Fruit fly (Drosophila melanogaster) whole organism, embryonic: ENCODE results near the gene awd.

Experiments used
- ATbp ChIP-seq: fragments of 200-800 bp; sonication (Bioruptor generic); optimal IDR thresholded peaks from 2 replicates; lab custom pipeline; 2017; ENCODE audit warnings: missing biosample characterization, mild to moderate bottlenecking, missing genetic modification characterization, missing genetic modification reagents
- Adf1 ChIP-seq: fragments of 200-800 bp; sonication (Bioruptor generic); IDR thresholded peaks from 2 replicates; pipeline ENCODE4 v1.3.6; 2022; ENCODE audit warnings: missing biosample characterization, missing genetic modification characterization
- Atf3 ChIP-seq: fragments of 200-800 bp; sonication (Bioruptor generic); optimal IDR thresholded peaks from 3 replicates; lab custom pipeline; 2016; ENCODE audit warnings: missing biosample characterization, missing genetic modification characterization
- CG11247 ChIP-seq: fragments of 200-800 bp; sonication (Bioruptor generic); IDR thresholded peaks from 2 replicates; pipeline ENCODE4 v1.3.6; 2022; ENCODE audit warnings: missing biosample characterization, missing genetic modification characterization
- CG1233 ChIP-seq: fragments of 200-800 bp; sonication (Bioruptor generic); optimal IDR thresholded peaks from 4 replicates; lab custom pipeline; 2018; ENCODE audit warnings: missing biosample characterization, mild to moderate bottlenecking, missing genetic modification characterization
- CG14050 ChIP-seq: fragments of 200-800 bp; sonication (Bioruptor generic); IDR thresholded peaks from 3 replicates; pipeline ENCODE4 v1.3.6; 2022; ENCODE audit warnings: missing biosample characterization, missing genetic modification characterization
- CG1529 ChIP-seq: fragments of 200-800 bp; sonication (Bioruptor generic); optimal IDR thresholded peaks from 3 replicates; lab custom pipeline; 2018; ENCODE audit warnings: missing biosample characterization, missing genetic modification characterization
- CG17186 ChIP-seq: fragments of 200-800 bp; sonication (Bioruptor generic); optimal IDR thresholded peaks from 3 replicates; lab custom pipeline; 2017; ENCODE audit warnings: missing biosample characterization, missing genetic modification reagents, missing genetic modification characterization
- CG2120 ChIP-seq: fragments of 200-800 bp; sonication (Bioruptor generic); optimal IDR thresholded peaks from 3 replicates; lab custom pipeline; 2016; ENCODE audit warnings: missing biosample characterization, missing genetic modification characterization
- CG4707 ChIP-seq: fragments of 200-800 bp; sonication (Bioruptor generic); optimal IDR thresholded peaks from 2 replicates; lab custom pipeline; 2018; ENCODE audit warnings: missing biosample characterization, mild to moderate bottlenecking, missing genetic modification characterization, moderate library complexity
- CG4820 ChIP-seq: fragments of 200-800 bp; sonication (Bioruptor generic); optimal IDR thresholded peaks from 3 replicates; lab custom pipeline; 2016; ENCODE audit warnings: missing biosample characterization, missing genetic modification characterization
- CG5953 ChIP-seq: fragments of 200-800 bp; sonication (Bioruptor generic); IDR thresholded peaks from 2 replicates; pipeline ENCODE4 v1.3.6; 2022; ENCODE audit warnings: missing biosample characterization, missing genetic modification characterization
- CG6175 ChIP-seq: fragments of 200-800 bp; sonication (Bioruptor generic); IDR thresholded peaks from 3 replicates; pipeline ENCODE4 v1.3.6; 2022; ENCODE audit warnings: missing biosample characterization, missing genetic modification characterization
- CG6254 ChIP-seq: fragments of 200-800 bp; sonication (Bioruptor generic); optimal IDR thresholded peaks from 3 replicates; lab custom pipeline; 2017; ENCODE audit warnings: mild to moderate bottlenecking, missing biosample characterization, missing genetic modification reagents, missing genetic modification characterization
- CG6791 ChIP-seq: fragments of 200-800 bp; sonication (Bioruptor generic); IDR thresholded peaks from 3 replicates; pipeline ENCODE4 v1.3.6; 2022; ENCODE audit warnings: missing biosample characterization, missing genetic modification characterization; ENCODE audit not compliant: partially characterized antibody
- CG7556 ChIP-seq: fragments of 200-800 bp; sonication (Bioruptor generic); optimal IDR thresholded peaks from 2 replicates; lab custom pipeline; 2017; ENCODE audit warnings: missing biosample characterization, mild to moderate bottlenecking, missing genetic modification characterization
- CG7839 ChIP-seq: fragments of 200-800 bp; sonication (Bioruptor generic); optimal IDR thresholded peaks from 3 replicates; lab custom pipeline; 2018; ENCODE audit warnings: missing biosample characterization, mild to moderate bottlenecking, missing genetic modification characterization, moderate library complexity
- Dek ChIP-seq: fragments of 200-800 bp; sonication (Bioruptor generic); optimal IDR thresholded peaks from 3 replicates; lab custom pipeline; 2019; ENCODE audit warnings: missing biosample characterization, mild to moderate bottlenecking, missing genetic modification characterization, moderate library complexity
- Dref ChIP-seq: fragments of 200-800 bp; sonication (Bioruptor generic); IDR thresholded peaks from 2 replicates; pipeline ENCODE4 v1.3.6; 2022; ENCODE audit warnings: missing biosample characterization, missing genetic modification characterization
- Drgx ChIP-seq: fragments of 200-800 bp; sonication (Bioruptor generic); IDR thresholded peaks from 2 replicates; pipeline ENCODE4 v1.3.6; 2022; ENCODE audit warnings: missing biosample characterization, missing genetic modification characterization
- HLH54F ChIP-seq: fragments of 200-800 bp; sonication (Bioruptor generic); optimal IDR thresholded peaks from 3 replicates; lab custom pipeline; 2016; ENCODE audit warnings: missing biosample characterization, missing genetic modification characterization
- HmgD ChIP-seq: fragments of 200-800 bp; sonication (Bioruptor generic); optimal IDR thresholded peaks from 3 replicates; lab custom pipeline; 2016; ENCODE audit warnings: missing biosample characterization, missing genetic modification characterization
- Ravus ChIP-seq: fragments of 200-800 bp; sonication (Bioruptor generic); IDR thresholded peaks from 2 replicates; pipeline ENCODE4 v1.3.6; 2022; ENCODE audit warnings: missing biosample characterization, missing genetic modification characterization
- Scr ChIP-seq: fragments of 200-800 bp; sonication (Bioruptor generic); IDR thresholded peaks from 2 replicates; pipeline ENCODE4 v1.3.6; 2022; ENCODE audit warnings: missing biosample characterization, missing genetic modification characterization; ENCODE audit not compliant: partially characterized antibody
- Sox102F ChIP-seq: fragments of 200-800 bp; sonication (Bioruptor generic); optimal IDR thresholded peaks from 2 replicates; lab custom pipeline; 2018; ENCODE audit warnings: missing biosample characterization, mild to moderate bottlenecking, missing genetic modification characterization, moderate library complexity
- bab2 ChIP-seq: fragments of 200-800 bp; sonication (Bioruptor generic); optimal IDR thresholded peaks from 2 replicates; lab custom pipeline; 2016; ENCODE audit warnings: missing biosample characterization, missing genetic modification characterization
- br ChIP-seq: fragments of >200 bp; optimal IDR thresholded peaks from 2 replicates; lab custom pipeline; 2017
- ci ChIP-seq: fragments of 200-800 bp; sonication (Bioruptor generic); IDR thresholded peaks from 3 replicates; pipeline ENCODE4 v1.3.6; 2022; ENCODE audit warnings: missing biosample characterization, missing genetic modification characterization
- corto ChIP-seq: fragments of 200-800 bp; sonication (Bioruptor generic); optimal IDR thresholded peaks from 2 replicates; lab custom pipeline; 2016; ENCODE audit warnings: missing biosample characterization, mild to moderate bottlenecking, missing genetic modification characterization, moderate library complexity
- dati ChIP-seq: fragments of 200-800 bp; sonication (Bioruptor generic); IDR thresholded peaks from 2 replicates; pipeline ENCODE4 v1.3.6; 2022; ENCODE audit warnings: missing biosample characterization, missing genetic modification characterization
- dm ChIP-seq: fragments of 200-800 bp; sonication (Bioruptor generic); optimal IDR thresholded peaks from 3 replicates; lab custom pipeline; 2016; ENCODE audit warnings: missing biosample characterization, missing genetic modification characterization
- dysf ChIP-seq: fragments of 200-800 bp; sonication (Bioruptor generic); IDR thresholded peaks from 3 replicates; pipeline ENCODE4 v1.3.6; 2022; ENCODE audit warnings: missing biosample characterization, missing genetic modification characterization
- emc ChIP-seq: fragments of 200-800 bp; sonication (Bioruptor generic); optimal IDR thresholded peaks from 2 replicates; lab custom pipeline; 2016; ENCODE audit warnings: missing biosample characterization, missing genetic modification characterization
- ems ChIP-seq: fragments of 200-800 bp; sonication (Bioruptor generic); optimal IDR thresholded peaks from 3 replicates; lab custom pipeline; 2016; ENCODE audit warnings: missing biosample characterization, missing genetic modification characterization
- eyg ChIP-seq: fragments of 200-800 bp; sonication (Bioruptor generic); optimal IDR thresholded peaks from 3 replicates; lab custom pipeline; 2016; ENCODE audit warnings: missing biosample characterization, missing genetic modification characterization
- fd96Cb ChIP-seq: fragments of 200-800 bp; sonication (Bioruptor generic); optimal IDR thresholded peaks from 2 replicates; lab custom pipeline; 2018; ENCODE audit warnings: missing biosample characterization, mild to moderate bottlenecking, missing genetic modification characterization, moderate library complexity
- insv ChIP-seq, 2 experiments: fragments of 200-800 bp; sonication (Bioruptor generic); optimal IDR thresholded peaks; 3 replicates each; lab custom pipeline; 2016 to 2018; ENCODE audit warnings: missing biosample characterization in 2 of 2, missing genetic modification characterization in 2 of 2
- jumu ChIP-seq: fragments of 200-800 bp; sonication (Bioruptor generic); optimal IDR thresholded peaks from 3 replicates; lab custom pipeline; 2016; ENCODE audit warnings: missing biosample characterization, missing genetic modification characterization
- kni ChIP-seq: fragments of 200-800 bp; sonication (Bioruptor generic); optimal IDR thresholded peaks from 3 replicates; lab custom pipeline; 2017; ENCODE audit warnings: mild to moderate bottlenecking, missing biosample characterization, missing genetic modification reagents, missing genetic modification characterization
- maf-S ChIP-seq: fragments of 200-800 bp; sonication (Bioruptor generic); optimal IDR thresholded peaks from 2 replicates; lab custom pipeline; 2016; ENCODE audit warnings: missing biosample characterization, missing genetic modification characterization
- scrt ChIP-seq: fragments of 200-800 bp; sonication (Bioruptor generic); optimal IDR thresholded peaks from 2 replicates; lab custom pipeline; 2018; ENCODE audit warnings: missing biosample characterization, mild to moderate bottlenecking, missing genetic modification characterization, moderate library complexity
- seq ChIP-seq: fragments of 200-800 bp; sonication (Bioruptor generic); IDR thresholded peaks from 2 replicates; pipeline ENCODE4 v1.3.6; 2022; ENCODE audit warnings: missing biosample characterization, missing genetic modification characterization
- sima ChIP-seq: fragments of 200-800 bp; sonication (Bioruptor generic); optimal IDR thresholded peaks from 2 replicates; lab custom pipeline; 2016; ENCODE audit warnings: missing biosample characterization, missing genetic modification characterization
- sisA ChIP-seq: fragments of 200-800 bp; sonication (Bioruptor generic); IDR thresholded peaks from 2 replicates; pipeline ENCODE4 v1.3.6; 2022; ENCODE audit warnings: missing biosample characterization, missing genetic modification characterization
- sr ChIP-seq: fragments of 200-800 bp; sonication (Bioruptor generic); IDR thresholded peaks from 3 replicates; pipeline ENCODE4 v1.3.6; 2022; ENCODE audit warnings: missing biosample characterization, missing genetic modification characterization
- tgo ChIP-seq: fragments of 200-800 bp; sonication (Bioruptor generic); IDR thresholded peaks from 3 replicates; pipeline ENCODE4 v1.3.6; 2022; ENCODE audit warnings: missing biosample characterization, missing genetic modification characterization
- twi ChIP-seq: fragments of 200-800 bp; optimal IDR thresholded peaks from 2 replicates; lab custom pipeline; 2019; ENCODE audit warnings: missing biosample characterization, mild to moderate bottlenecking, missing genetic modification characterization, moderate library complexity
- unc-4 ChIP-seq: fragments of 200-800 bp; sonication (Bioruptor generic); IDR thresholded peaks from 2 replicates; pipeline ENCODE4 v1.3.6; 2022; ENCODE audit warnings: missing biosample characterization, missing genetic modification characterization; ENCODE audit not compliant: partially characterized antibody
- z ChIP-seq: fragments of 200-800 bp; sonication (Bioruptor generic); IDR thresholded peaks from 3 replicates; pipeline ENCODE4 v1.3.6; 2022; ENCODE audit warnings: missing biosample characterization, missing genetic modification characterization

awd gene

dm6 chr3R:31717299-31718167, 28.3 kb downstream of the awd start (continued):
- TF ChIP-seq Ravus (no peak; the same call in 1 of the 2 replicates), CG7839 (tag; lab: Kevin White, UChicago) (peak; percentile 79), ci (peak; percentile 50; the same call in 2 of the 3 replicates), CG6791 (GFP tag; lab: Robert Waterston, UW) (no peak), twi (tag; lab: Kevin White, UChicago) (no peak), Dek (tag; lab: Kevin White, UChicago) (peak; percentile 14), CG7556 (GFP tag; lab: Kevin White, UChicago) (peak; percentile 79), Atf3 (GFP tag; lab: Kevin White, UChicago) (no peak), Sox102F (GFP tag; lab: Kevin White, UChicago) (peak; percentile 68), Dref (GFP tag; lab: Robert Waterston, UW) (no peak), dati (GFP tag; lab: Robert Waterston, UW) (no peak), ATbp (GFP tag; lab: Kevin White, UChicago) (peak; percentile 62), kni (no peak), CG4820 (GFP tag; lab: Kevin White, UChicago) (no peak), seq (GFP tag; lab: Robert Waterston, UW) (peak; percentile 66), HmgD (no peak), CG14050 (GFP tag; lab: Robert Waterston, UW) (peak; percentile 52; the same call in 1 of the 3 replicates), z (GFP tag; lab: Robert Waterston, UW) (no peak), CG2120 (peak; percentile 79), CG17186 (no peak), ems (GFP tag; lab: Kevin White, UChicago) (peak; percentile 52), sr (peak; percentile 45; the same call in 1 of the 3 replicates), corto (GFP tag; lab: Kevin White, UChicago) (no peak), CG5953 (GFP tag; lab: Robert Waterston, UW) (0 out of 2 replicates have a peak, but pooled peaks have one; percentile 25), Scr (GFP tag; lab: Robert Waterston, UW) (no peak), CG1233 (peak; percentile 41), eyg (GFP tag; lab: Kevin White, UChicago) (peak; percentile 18), emc (peak; percentile 27), fd96Cb (tag; lab: Kevin White, UChicago) (peak; percentile 58), CG11247 (GFP tag; lab: Robert Waterston, UW) (no peak), bab2 (GFP tag; lab: Kevin White, UChicago) (peak; percentile 48), CG6254 (GFP tag; lab: Kevin White, UChicago) (no peak), br (lab: Kevin White, UChicago) (no peak), HLH54F (peak; percentile 66), tgo (GFP tag; lab: Robert Waterston, UW) (peak; percentile 51; the same call in 2 of the 3 replicates), sisA (GFP tag; lab: Robert Waterston, UW) (peak; percentile 19; the same call in 1 of the 2 replicates), dysf (GFP tag; lab: Robert Waterston, UW) (peak; percentile 80; the same call in 2 of the 3 replicates), dm (GFP tag; lab: Kevin White, UChicago) (no peak), CG1529 (GFP tag; lab: Kevin White, UChicago) (peak; percentile 36), CG4707 (GFP tag; lab: Kevin White, UChicago) (peak; percentile 29), insv (GFP tag; optimal IDR thresholded peaks at IDR 0.05; lab: Kevin White, UChicago) (no peak), Drgx (GFP tag; lab: Robert Waterston, UW) (peak; percentile 38; the same call in 1 of the 2 replicates), jumu (peak; percentile 40), CG6175 (GFP tag; lab: Robert Waterston, UW) (no peak), scrt (GFP tag; lab: Kevin White, UChicago) (peak; percentile 13), unc-4 (no peak), Adf1 (peak; percentile 79), maf-S (GFP tag; lab: Kevin White, UChicago) (peak; percentile 27), sima (GFP tag; lab: Kevin White, UChicago) (no peak)
